Fruit fly (Drosophila melanogaster) whole organism, embryonic: Measurements from ENCODE around the gene Rab39.

Source experiments
- ATbp ChIP-seq: fragments of 200-800 bp; sonication (Bioruptor generic); optimal IDR thresholded peaks from 2 replicates; lab custom pipeline; 2017; ENCODE audit warnings: missing biosample characterization, mild to moderate bottlenecking, missing genetic modification characterization, missing genetic modification reagents
- Aef1 ChIP-seq: fragments of 200-800 bp; sonication (Bioruptor generic); IDR thresholded peaks from 3 replicates; pipeline ENCODE4 v1.3.6; 2022; ENCODE audit warnings: missing biosample characterization, missing genetic modification characterization
- Blimp-1 ChIP-seq: fragments of 200-800 bp; sonication (Bioruptor generic); optimal IDR thresholded peaks from 3 replicates; lab custom pipeline; 2018; ENCODE audit warnings: missing biosample characterization, missing genetic modification characterization, mild to moderate bottlenecking, moderate library complexity, missing genetic modification reagents
- CG11093 ChIP-seq: fragments of 200-800 bp; sonication (Bioruptor generic); IDR thresholded peaks from 3 replicates; pipeline ENCODE4 v1.3.6; 2022; ENCODE audit warnings: missing biosample characterization, missing genetic modification characterization
- CG12769 ChIP-seq: fragments of 200-800 bp; sonication (Bioruptor generic); optimal IDR thresholded peaks from 2 replicates; lab custom pipeline; 2019; ENCODE audit warnings: missing biosample characterization, mild to moderate bottlenecking, missing genetic modification characterization, moderate library complexity
- CG14014 ChIP-seq: fragments of 200-800 bp; sonication (Bioruptor generic); IDR thresholded peaks from 2 replicates; pipeline ENCODE4 v1.3.6; 2022; ENCODE audit warnings: missing biosample characterization, missing genetic modification characterization
- CG15011 ChIP-seq: fragments of 200-800 bp; sonication (Bioruptor generic); optimal IDR thresholded peaks from 3 replicates; lab custom pipeline; 2018; ENCODE audit warnings: missing biosample characterization, mild to moderate bottlenecking, missing genetic modification characterization
- CG1603 ChIP-seq: fragments of 200-800 bp; sonication (Bioruptor generic); optimal IDR thresholded peaks from 2 replicates; lab custom pipeline; 2019; ENCODE audit warnings: missing biosample characterization, mild to moderate bottlenecking, missing genetic modification characterization, moderate library complexity
- CG34224 ChIP-seq: fragments of 200-800 bp; sonication (Bioruptor generic); IDR thresholded peaks from 3 replicates; pipeline ENCODE4 v1.3.6; 2022; ENCODE audit warnings: missing biosample characterization, missing genetic modification characterization; ENCODE audit not compliant: partially characterized antibody
- CG4360 ChIP-seq: fragments of 200-800 bp; sonication (Bioruptor generic); IDR thresholded peaks from 2 replicates; pipeline ENCODE4 v1.3.6; 2022; ENCODE audit warnings: missing biosample characterization, missing genetic modification characterization
- CG4730 ChIP-seq: fragments of 200-800 bp; sonication (Bioruptor generic); IDR thresholded peaks from 2 replicates; pipeline ENCODE4 v1.3.6; 2022; ENCODE audit warnings: missing biosample characterization, missing genetic modification characterization
- CG5245 ChIP-seq: fragments of 200-800 bp; sonication (Bioruptor generic); optimal IDR thresholded peaks from 3 replicates; lab custom pipeline; 2016; ENCODE audit warnings: missing biosample characterization, missing genetic modification characterization
- CG6689 ChIP-seq: fragments of 200-800 bp; sonication (Bioruptor generic); IDR thresholded peaks from 2 replicates; pipeline ENCODE4 v1.3.6; 2022; ENCODE audit warnings: missing biosample characterization, missing genetic modification characterization
- CG7372 ChIP-seq: fragments of 200-800 bp; sonication (Bioruptor generic); IDR thresholded peaks from 2 replicates; pipeline ENCODE4 v1.3.6; 2022; ENCODE audit warnings: missing biosample characterization, missing genetic modification characterization
- CG8924 ChIP-seq: fragments of 200-800 bp; optimal IDR thresholded peaks from 3 replicates; lab custom pipeline; 2019; ENCODE audit warnings: missing biosample characterization, mild to moderate bottlenecking, missing genetic modification characterization, moderate library complexity
- CG9215 ChIP-seq: fragments of 200-800 bp; sonication (Bioruptor generic); IDR thresholded peaks from 2 replicates; pipeline ENCODE4 v1.3.6; 2022; ENCODE audit warnings: missing biosample characterization, missing genetic modification characterization
- CoRest ChIP-seq: fragments of 200-800 bp; sonication (Bioruptor generic); optimal IDR thresholded peaks from 3 replicates; lab custom pipeline; 2018; ENCODE audit warnings: missing biosample characterization, mild to moderate bottlenecking, missing genetic modification characterization, moderate library complexity
- Deaf1 ChIP-seq: fragments of 200-800 bp; optimal IDR thresholded peaks from 3 replicates; lab custom pipeline; 2019; ENCODE audit warnings: missing biosample characterization, mild to moderate bottlenecking, missing genetic modification characterization, moderate library complexity
- Dip3 ChIP-seq: fragments of 200-800 bp; sonication (Bioruptor generic); optimal IDR thresholded peaks from 3 replicates; lab custom pipeline; 2016; ENCODE audit warnings: missing biosample characterization, missing genetic modification characterization
- Fer1 ChIP-seq: fragments of 200-800 bp; sonication (Bioruptor generic); optimal IDR thresholded peaks from 2 replicates; lab custom pipeline; 2017; ENCODE audit warnings: missing biosample characterization, mild to moderate bottlenecking, missing genetic modification characterization
- GATAe ChIP-seq: fragments of 200-800 bp; sonication (Bioruptor generic); conservative IDR thresholded peaks from 2 replicates; pipeline ENCODE4 v1.3.6; 2022; ENCODE audit warnings: missing biosample characterization, missing genetic modification characterization
- H15 ChIP-seq: fragments of 200-800 bp; sonication (Bioruptor generic); IDR thresholded peaks from 3 replicates; pipeline ENCODE4 v1.3.6; 2022; ENCODE audit warnings: missing biosample characterization, missing genetic modification characterization
- HmgD ChIP-seq: fragments of 200-800 bp; sonication (Bioruptor generic); optimal IDR thresholded peaks from 3 replicates; lab custom pipeline; 2016; ENCODE audit warnings: missing biosample characterization, missing genetic modification characterization
- Pdp1 ChIP-seq, 2 experiments: fragments of 200-800 bp; sonication (Bioruptor generic); optimal IDR thresholded peaks; 3 replicates each; lab custom pipeline; 2016; ENCODE audit warnings: missing biosample characterization in 2 of 2, missing genetic modification characterization in 2 of 2, mild to moderate bottlenecking in 1 of 2, moderate library complexity in 1 of 2
- Ptx1 ChIP-seq: fragments of 200-800 bp; sonication (Bioruptor generic); IDR thresholded peaks from 2 replicates; pipeline ENCODE4 v1.3.6; 2022; ENCODE audit warnings: missing biosample characterization, missing genetic modification characterization
- Sry-β ChIP-seq: fragments of 200-800 bp; sonication (Bioruptor generic); optimal IDR thresholded peaks from 2 replicates; lab custom pipeline; 2018; ENCODE audit warnings: missing biosample characterization, mild to moderate bottlenecking, missing genetic modification characterization, moderate library complexity
- Vsx1 ChIP-seq: fragments of 200-800 bp; sonication (Bioruptor generic); optimal IDR thresholded peaks from 2 replicates; lab custom pipeline; 2017; ENCODE audit warnings: missing biosample characterization, mild to moderate bottlenecking, missing genetic modification characterization, missing genetic modification reagents
- Xrp1 ChIP-seq: fragments of 200-800 bp; sonication (Bioruptor generic); IDR thresholded peaks from 2 replicates; pipeline ENCODE4 v1.3.6; 2022; ENCODE audit warnings: missing biosample characterization, missing genetic modification characterization
- ato ChIP-seq: fragments of 200-800 bp; sonication (Bioruptor generic); IDR thresholded peaks from 2 replicates; pipeline ENCODE4 v1.3.6; 2022; ENCODE audit warnings: missing biosample characterization, missing genetic modification characterization; ENCODE audit not compliant: partially characterized antibody
- bab2 ChIP-seq: fragments of 200-800 bp; sonication (Bioruptor generic); optimal IDR thresholded peaks from 2 replicates; lab custom pipeline; 2016; ENCODE audit warnings: missing biosample characterization, missing genetic modification characterization
- bowl ChIP-seq: fragments of 200-800 bp; sonication (Bioruptor generic); IDR thresholded peaks from 2 replicates; pipeline ENCODE4 v1.3.6; 2022; ENCODE audit warnings: missing biosample characterization, missing genetic modification characterization
- chif ChIP-seq, 2 experiments: fragments of 200-800 bp; sonication (Bioruptor generic); optimal IDR thresholded peaks; 3 replicates each; lab custom pipeline; 2016; ENCODE audit warnings: missing biosample characterization in 2 of 2, missing genetic modification characterization in 2 of 2
- dmrt11E ChIP-seq: fragments of 200-800 bp; sonication (Bioruptor generic); optimal IDR thresholded peaks from 3 replicates; lab custom pipeline; 2018; ENCODE audit warnings: missing biosample characterization, mild to moderate bottlenecking, missing genetic modification characterization, moderate library complexity
- esg ChIP-seq: fragments of 200-800 bp; sonication (Bioruptor generic); conservative IDR thresholded peaks from 2 replicates; pipeline ENCODE4 v1.3.6; 2022; ENCODE audit warnings: missing biosample characterization, missing genetic modification characterization
- exex ChIP-seq: fragments of 200-800 bp; sonication (Bioruptor generic); optimal IDR thresholded peaks from 4 replicates; lab custom pipeline; 2018; ENCODE audit warnings: missing biosample characterization, mild to moderate bottlenecking, missing genetic modification characterization, moderate library complexity
- ftz-f1 ChIP-seq: fragments of 200-800 bp; sonication (Bioruptor generic); optimal IDR thresholded peaks from 2 replicates; lab custom pipeline; 2016; ENCODE audit warnings: missing biosample characterization, missing genetic modification characterization
- inv ChIP-seq: fragments of 200-800 bp; sonication (Bioruptor generic); IDR thresholded peaks from 2 replicates; pipeline ENCODE4 v1.3.6; 2022; ENCODE audit warnings: missing biosample characterization, missing genetic modification characterization; ENCODE audit not compliant: partially characterized antibody
- kni ChIP-seq: fragments of 200-800 bp; sonication (Bioruptor generic); optimal IDR thresholded peaks from 3 replicates; lab custom pipeline; 2017; ENCODE audit warnings: mild to moderate bottlenecking, missing biosample characterization, missing genetic modification reagents, missing genetic modification characterization
- nau ChIP-seq: fragments of 200-800 bp; sonication (Bioruptor generic); optimal IDR thresholded peaks from 3 replicates; lab custom pipeline; 2017; ENCODE audit warnings: missing biosample characterization, mild to moderate bottlenecking, missing genetic modification characterization, missing genetic modification reagents
- row ChIP-seq: fragments of 200-800 bp; sonication (Bioruptor generic); IDR thresholded peaks from 3 replicates; pipeline ENCODE4 v1.3.6; 2022; ENCODE audit warnings: missing biosample characterization, missing genetic modification characterization
- so ChIP-seq: fragments of 200-800 bp; sonication (Bioruptor generic); IDR thresholded peaks from 3 replicates; pipeline ENCODE4 v1.3.6; 2022; ENCODE audit warnings: missing biosample characterization, missing genetic modification characterization
- tap ChIP-seq: fragments of 200-800 bp; optimal IDR thresholded peaks from 3 replicates; lab custom pipeline; 2019; ENCODE audit warnings: missing biosample characterization, mild to moderate bottlenecking, missing genetic modification characterization, moderate library complexity
- tgo ChIP-seq: fragments of 200-800 bp; sonication (Bioruptor generic); IDR thresholded peaks from 3 replicates; pipeline ENCODE4 v1.3.6; 2022; ENCODE audit warnings: missing biosample characterization, missing genetic modification characterization
- twi ChIP-seq: fragments of 200-800 bp; optimal IDR thresholded peaks from 2 replicates; lab custom pipeline; 2019; ENCODE audit warnings: missing biosample characterization, mild to moderate bottlenecking, missing genetic modification characterization, moderate library complexity
- vfl ChIP-seq: fragments of 200-800 bp; sonication (Bioruptor generic); optimal IDR thresholded peaks from 2 replicates; lab custom pipeline; 2016; ENCODE audit warnings: missing biosample characterization, missing genetic modification characterization
- zen ChIP-seq: fragments of 200-800 bp; sonication (Bioruptor generic); optimal IDR thresholded peaks from 3 replicates; lab custom pipeline; 2018; ENCODE audit warnings: missing biosample characterization, mild to moderate bottlenecking, missing genetic modification characterization, moderate library complexity

Rab39 gene

dm6 chrX:7706398-7707349 lies 28.0 kb upstream of the Rab39 start (continued):
- TF ChIP-seq H15 (GFP tag; lab: Robert Waterston, UW) = peak; percentile 98
- peak; percentile 97 for TF ChIP-seq CG11093 (GFP tag; lab: Robert Waterston, UW)
- TF ChIP-seq CG4730 (GFP tag; lab: Robert Waterston, UW) = peak; percentile 97
- TF ChIP-seq CG7372 (GFP tag; lab: Robert Waterston, UW) = peak; percentile 99
- TF ChIP-seq row (GFP tag; lab: Robert Waterston, UW) = peak; percentile 99
- peak; percentile 98 for TF ChIP-seq CG9215 (GFP tag; lab: Robert Waterston, UW)
- TF ChIP-seq ato (GFP tag; lab: Robert Waterston, UW) = no peak
- peak; percentile 82 for TF ChIP-seq Dip3 (GFP tag; lab: Kevin White, UChicago)
- peak; percentile 98 for TF ChIP-seq esg
- TF ChIP-seq Ptx1 (GFP tag; lab: Robert Waterston, UW) = peak; percentile 98
- TF ChIP-seq twi (tag; lab: Kevin White, UChicago) = peak; percentile 96
- peak; percentile 99 for TF ChIP-seq tgo (GFP tag; lab: Robert Waterston, UW)
- TF ChIP-seq CG14014 (GFP tag; lab: Robert Waterston, UW) = peak; percentile 99
- peak; percentile 95 for TF ChIP-seq CG15011
- peak; percentile 97 for TF ChIP-seq kni (GFP tag; lab: Kevin White, UChicago)
- peak; percentile 97 for TF ChIP-seq ATbp
- peak; percentile 86 for TF ChIP-seq bab2 (GFP tag; lab: Kevin White, UChicago)
- peak; percentile 98 for TF ChIP-seq CoRest (tag; lab: Kevin White, UChicago)
- peak; percentile 95 for TF ChIP-seq GATAe (GFP tag; lab: Robert Waterston, UW)
- peak; percentile 30; the same call in 1 of the 3 replicates for TF ChIP-seq CG34224 (GFP tag; lab: Robert Waterston, UW)
- no peak for TF ChIP-seq ftz-f1 (GFP tag; lab: Kevin White, UChicago)
- no peak for TF ChIP-seq inv (GFP tag; lab: Robert Waterston, UW)

dm6 chrX:7707350-7708241 lies 27.1 kb upstream of the Rab39 start:
- TF ChIP-seq CG1603 (tag; lab: Kevin White, UChicago) = peak; percentile 44
- TF ChIP-seq so (GFP tag; lab: Robert Waterston, UW) = no peak
- 0 out of 2 replicates have a peak, but pooled peaks have one; percentile 5 for TF ChIP-seq Xrp1
- TF ChIP-seq zen = no peak
- no peak for TF ChIP-seq Sry-β (GFP tag; lab: Kevin White, UChicago)
- TF ChIP-seq Deaf1 (tag; lab: Kevin White, UChicago) = no peak
- TF ChIP-seq nau (GFP tag; lab: Kevin White, UChicago) = no peak
- TF ChIP-seq HmgD (GFP tag; lab: Kevin White, UChicago) = no peak
- TF ChIP-seq exex (tag; lab: Kevin White, UChicago) = peak; percentile 67
- peak; percentile 8 for TF ChIP-seq Vsx1
- TF ChIP-seq dmrt11E = peak; percentile 1
- TF ChIP-seq Fer1 (GFP tag; lab: Kevin White, UChicago) = no peak
- no peak for TF ChIP-seq CG5245 (GFP tag; lab: Kevin White, UChicago)
- TF ChIP-seq CG12769 (tag; lab: Kevin White, UChicago) = peak; percentile 31
- peak in 1 of 2 experiments; percentile 26 for TF ChIP-seq Pdp1 (GFP tag; optimal IDR thresholded peaks at IDR 0.05; lab: Kevin White, UChicago)
- no peak for TF ChIP-seq vfl
- TF ChIP-seq chif (GFP tag; optimal IDR thresholded peaks at IDR 0.05; lab: Kevin White, UChicago) = no peak
- peak; percentile 31; the same call in 1 of the 2 replicates for TF ChIP-seq CG4360 (GFP tag; lab: Robert Waterston, UW)
- no peak for TF ChIP-seq bowl
- no peak for TF ChIP-seq Aef1 (GFP tag; lab: Robert Waterston, UW)
- TF ChIP-seq CG6689 (GFP tag; lab: Robert Waterston, UW) = no peak
- TF ChIP-seq CG8924 (tag; lab: Kevin White, UChicago) = no peak
- TF ChIP-seq tap = no peak
- no peak for TF ChIP-seq Blimp-1 (GFP tag; lab: Kevin White, UChicago)
